Worm (Caenorhabditis elegans) whole organism, L3 larva: ENCODE results near the gene nhr-92.
"Not testable (repeated sequence)": the region's sequence is repeated elsewhere in the genome, so short reads cannot be mapped to it uniquely, and the experiment has no call there.

ENCODE experiments used
- R02D3.7 ChIP-seq: fragments of 150-350 bp; optimal IDR thresholded peaks from 2 replicates; lab custom pipeline; 2014; ENCODE audit warnings: missing biosample characterization, missing genetic modification characterization
- ZK546.5 ChIP-seq: sonication (generic microtip); optimal IDR thresholded peaks from 2 replicates; lab custom pipeline; 2017; ENCODE audit warnings: missing biosample characterization, missing genetic modification characterization
- aly-2 ChIP-seq: fragments of 150-350 bp; optimal IDR thresholded peaks from 2 replicates; lab custom pipeline; 2014; ENCODE audit warnings: missing biosample characterization, missing genetic modification characterization
- ama-1 ChIP-seq: fragments of 150-350 bp; optimal IDR thresholded peaks from 2 replicates; lab custom pipeline; 2018
- ceh-28 ChIP-seq: fragments of 150-350 bp; optimal IDR thresholded peaks from 2 replicates; lab custom pipeline; 2014; ENCODE audit warnings: missing biosample characterization, missing genetic modification reagents, missing genetic modification characterization
- ceh-82 ChIP-seq: fragments of 150-350 bp; optimal IDR thresholded peaks from 2 replicates; lab custom pipeline; 2014; ENCODE audit warnings: missing biosample characterization, missing genetic modification characterization
- egl-5 ChIP-seq: fragments of 150-350 bp; optimal IDR thresholded peaks from 2 replicates; lab custom pipeline; 2017; ENCODE audit warnings: missing biosample characterization, missing genetic modification reagents, missing genetic modification characterization, inconsistent platforms
- elt-2 ChIP-seq: sonication (generic microtip); optimal IDR thresholded peaks from 2 replicates; lab custom pipeline; 2016; ENCODE audit warnings: missing genetic modification reagents, mild to moderate bottlenecking, missing genetic modification characterization, missing compliant biosample characterization
- elt-3 ChIP-seq, 3 experiments: fragments of 150-350 bp in 1 of 3; sonication (generic microtip) in 2 of 3; optimal IDR thresholded peaks; 2 replicates in 2 of 3; 4 replicates in 1 of 3; lab custom pipeline; 2014 to 2017; ENCODE audit warnings: missing biosample characterization in 3 of 3, missing genetic modification characterization in 3 of 3
- eor-1 ChIP-seq, 2 experiments: fragments of 150-350 bp; optimal IDR thresholded peaks; 2 replicates each; lab custom pipeline; 2014 to 2018; ENCODE audit warnings: missing biosample characterization in 2 of 2, missing genetic modification characterization in 2 of 2
- fkh-2 ChIP-seq: fragments of 150-350 bp; optimal IDR thresholded peaks from 2 replicates; lab custom pipeline; 2014; ENCODE audit warnings: missing biosample characterization, missing genetic modification reagents, missing genetic modification characterization
- hmg-11 ChIP-seq: sonication (generic microtip); optimal IDR thresholded peaks from 2 replicates; lab custom pipeline; 2016; ENCODE audit warnings: missing genetic modification characterization, missing compliant biosample characterization
- jun-1 ChIP-seq: fragments of 150-350 bp; optimal IDR thresholded peaks from 2 replicates; lab custom pipeline; 2014; ENCODE audit warnings: missing biosample characterization, missing genetic modification reagents, missing genetic modification characterization
- lin-15B ChIP-seq: fragments of 150-350 bp; optimal IDR thresholded peaks from 2 replicates; lab custom pipeline; 2014; ENCODE audit warnings: missing biosample characterization, missing genetic modification characterization
- lin-39 ChIP-seq: fragments of 150-350 bp; optimal IDR thresholded peaks from 2 replicates; lab custom pipeline; 2018; ENCODE audit warnings: missing biosample characterization, missing genetic modification reagents, missing genetic modification characterization
- lsy-12 ChIP-seq: sonication (generic microtip); optimal IDR thresholded peaks from 2 replicates; lab custom pipeline; 2016; ENCODE audit warnings: mild to moderate bottlenecking, missing genetic modification characterization, missing compliant biosample characterization
- mdl-1 ChIP-seq: fragments of 150-350 bp; optimal IDR thresholded peaks from 2 replicates; lab custom pipeline; 2014; ENCODE audit warnings: missing biosample characterization, missing genetic modification characterization
- mml-1 ChIP-seq: fragments of 150-350 bp; sonication (generic microtip); optimal IDR thresholded peaks from 3 replicates; lab custom pipeline; 2014; ENCODE audit warnings: missing biosample characterization, missing genetic modification characterization
- nfya-1 ChIP-seq: sonication (generic microtip); optimal IDR thresholded peaks from 2 replicates; lab custom pipeline; 2017; ENCODE audit warnings: missing genetic modification characterization, mild to moderate bottlenecking, missing compliant biosample characterization, antibody characterized with exemption, moderate library complexity; ENCODE audit not compliant: insufficient read depth
- nhr-11 ChIP-seq: fragments of 150-350 bp; optimal IDR thresholded peaks from 2 replicates; lab custom pipeline; 2014; ENCODE audit warnings: missing biosample characterization, missing genetic modification characterization
- nhr-12 ChIP-seq: fragments of 150-350 bp; optimal IDR thresholded peaks from 2 replicates; lab custom pipeline; 2014; ENCODE audit warnings: missing biosample characterization, missing genetic modification characterization
- nhr-23 ChIP-seq: fragments of 150-350 bp; optimal IDR thresholded peaks from 2 replicates; lab custom pipeline; 2014; ENCODE audit warnings: missing biosample characterization, missing genetic modification reagents, missing genetic modification characterization
- nhr-237 ChIP-seq: fragments of 150-350 bp; optimal IDR thresholded peaks from 2 replicates; lab custom pipeline; 2014; ENCODE audit warnings: missing biosample characterization, missing genetic modification characterization
- nhr-25 ChIP-seq: sonication (generic microtip); optimal IDR thresholded peaks from 2 replicates; lab custom pipeline; 2017; ENCODE audit warnings: missing biosample characterization, missing genetic modification characterization
- nhr-28 ChIP-seq: fragments of 150-350 bp; optimal IDR thresholded peaks from 2 replicates; lab custom pipeline; 2014; ENCODE audit warnings: missing biosample characterization, missing genetic modification characterization
- nhr-43 ChIP-seq: sonication (generic microtip); optimal IDR thresholded peaks from 2 replicates; lab custom pipeline; 2016; ENCODE audit warnings: mild to moderate bottlenecking, missing genetic modification characterization, missing compliant biosample characterization; ENCODE audit not compliant: poor library complexity, severe bottlenecking
- pha-4 ChIP-seq: fragments of 150-350 bp; optimal IDR thresholded peaks from 2 replicates; lab custom pipeline; 2014; ENCODE audit warnings: missing biosample characterization, missing genetic modification reagents, missing genetic modification characterization
- pqm-1 ChIP-seq: fragments of 150-350 bp; optimal IDR thresholded peaks from 2 replicates; lab custom pipeline; 2017; ENCODE audit warnings: missing biosample characterization, missing genetic modification characterization, inconsistent platforms
- sea-2 ChIP-seq: fragments of 150-350 bp; sonication (generic microtip); optimal IDR thresholded peaks from 4 replicates; lab custom pipeline; 2014; ENCODE audit warnings: missing biosample characterization, missing genetic modification reagents, missing genetic modification characterization
- snpc-4 ChIP-seq: fragments of 150-350 bp; optimal IDR thresholded peaks from 2 replicates; lab custom pipeline; 2014; ENCODE audit warnings: missing biosample characterization, missing genetic modification characterization
- unc-39 ChIP-seq: sonication (generic microtip); optimal IDR thresholded peaks from 4 replicates; lab custom pipeline; 2017; ENCODE audit warnings: missing biosample characterization, missing genetic modification characterization
- zag-1 ChIP-seq: fragments of 150-350 bp; optimal IDR thresholded peaks from 2 replicates; lab custom pipeline; 2014; ENCODE audit warnings: missing biosample characterization, missing genetic modification characterization
- ztf-11 ChIP-seq: fragments of 150-350 bp; optimal IDR thresholded peaks from 2 replicates; lab custom pipeline; 2014; ENCODE audit warnings: missing biosample characterization, missing genetic modification characterization
- ztf-4 ChIP-seq: fragments of 150-350 bp; optimal IDR thresholded peaks from 2 replicates; lab custom pipeline; 2014; ENCODE audit warnings: missing biosample characterization, missing genetic modification characterization

Gene nhr-92

ce11 chrIV:1605276-1605762 is 14.6 kb upstream of the nhr-92 start, which contains the start of gene Y41D4B.11:
Y41D4B.11 (plus strand) TSS chrIV:1605712.
- no peak for TF ChIP-seq fkh-2 (tag; lab: Kevin White, UChicago)
- TF ChIP-seq nhr-25: no peak
- TF ChIP-seq eor-1 (tag; optimal IDR thresholded peaks at IDR 0.05; lab: Kevin White, UChicago): no peak
- no peak for TF ChIP-seq aly-2 (tag; lab: Kevin White, UChicago)
- TF ChIP-seq nhr-43 (tag; lab: Kevin White, UChicago): no peak
- TF ChIP-seq egl-5 (tag; lab: Kevin White, UChicago): no peak
- TF ChIP-seq unc-39 (tag; lab: Kevin White, UChicago): no peak
- no peak for TF ChIP-seq pha-4 (tag; lab: Kevin White, UChicago)
- no peak for TF ChIP-seq lin-15B
- no peak for TF ChIP-seq nhr-12 (tag; lab: Kevin White, UChicago)
- no peak for TF ChIP-seq mml-1
- TF ChIP-seq ZK546.5 (tag; lab: Kevin White, UChicago): no peak
- no peak for TF ChIP-seq nfya-1
- no peak for TF ChIP-seq sea-2 (GFP tag; lab: Kevin White, UChicago)
- TF ChIP-seq hmg-11 (tag; lab: Kevin White, UChicago): no peak
- no peak for TF ChIP-seq nhr-11 (tag; lab: Kevin White, UChicago)
- no peak for TF ChIP-seq nhr-237 (tag; lab: Kevin White, UChicago)
- TF ChIP-seq ceh-82: no peak

ce11 chrIV:1609973-1610372 is 9.9 kb upstream of the nhr-92 start, which contains the start of gene dsl-3:
dsl-3 (plus strand) TSS chrIV:1610273.
- not testable (repeated sequence) for TF ChIP-seq elt-3 (tag; optimal IDR thresholded peaks at IDR 0.05; lab: Kevin White, UChicago); lin-39; unc-39 (tag; lab: Kevin White, UChicago)
- TF ChIP-seq, all 47 proteins: peak for 0; not testable (repeated sequence) for 47

ce11 chrIV:1613592-1613991 is 6.3 kb upstream of the nhr-92 start, which contains the start of gene nhr-122:
nhr-122 (plus strand) TSS chrIV:1613892.
- TF ChIP-seq zag-1 (tag; lab: Kevin White, UChicago): no peak
- no peak for TF ChIP-seq mml-1
- peak; percentile 30 for TF ChIP-seq ceh-28 (tag; lab: Kevin White, UChicago)
- no peak for TF ChIP-seq ztf-4 (tag; lab: Kevin White, UChicago)
- TF ChIP-seq R02D3.7 (tag; lab: Kevin White, UChicago): no peak
- peak; percentile 19 for TF ChIP-seq pha-4 (tag; lab: Kevin White, UChicago)
- no peak for TF ChIP-seq nfya-1
- TF ChIP-seq nhr-237 (tag; lab: Kevin White, UChicago): no peak
- no peak for TF ChIP-seq ceh-82
- TF ChIP-seq aly-2 (tag; lab: Kevin White, UChicago): no peak
- no peak for TF ChIP-seq mdl-1 (tag; lab: Kevin White, UChicago)
- peak; percentile 33 for TF ChIP-seq hmg-11 (tag; lab: Kevin White, UChicago)

- TF ChIP-seq nfya-1 (peak; percentile 16), elt-2 (tag; lab: Kevin White, UChicago) (peak; percentile 1), nhr-23 (peak; percentile 14), nhr-25 (peak; percentile 48), ama-1 (no peak), lin-39 (peak; percentile 9), pha-4 (tag; lab: Kevin White, UChicago) (no peak)
Measured at ce11 chrIV:1623712-1624111, 3.8 kb downstream of the nhr-92 start, which contains the start of gene nhr-87. nhr-87 (plus strand) TSS chrIV:1624029.

- TF ChIP-seq nhr-28 (tag; lab: Kevin White, UChicago) (no peak), ZK546.5 (tag; lab: Kevin White, UChicago) (no peak), sea-2 (GFP tag; lab: Kevin White, UChicago) (no peak), mdl-1 (tag; lab: Kevin White, UChicago) (no peak), elt-3 (tag; optimal IDR thresholded peaks at IDR 0.05; lab: Kevin White, UChicago) (no peak)
Measured at ce11 chrIV:1624447-1624846, 4.6 kb downstream of the nhr-92 start.

ce11 chrIV:1626342-1626855 is 6.5 kb downstream of the nhr-92 start, which contains the start of gene nhr-146:
nhr-146 (plus strand) TSS chrIV:1626805.
- TF ChIP-seq jun-1 (no peak), snpc-4 (tag; lab: Kevin White, UChicago) (no peak), aly-2 (tag; lab: Kevin White, UChicago) (no peak), lin-39 (no peak), elt-3 (tag; optimal IDR thresholded peaks at IDR 0.05; lab: Kevin White, UChicago) (no peak), pqm-1 (tag; lab: Kevin White, UChicago) (no peak), ztf-4 (tag; lab: Kevin White, UChicago) (no peak), ama-1 (no peak), unc-39 (tag; lab: Kevin White, UChicago) (no peak), ZK546.5 (tag; lab: Kevin White, UChicago) (no peak), egl-5 (tag; lab: Kevin White, UChicago) (no peak), lsy-12 (tag; lab: Kevin White, UChicago) (no peak), ztf-11 (tag; lab: Kevin White, UChicago) (no peak)
